Fruit fly (Drosophila melanogaster) whole organism, embryonic: Measurements from ENCODE around the gene Alp5.

Source experiments
- Atf-2 ChIP-seq: fragments of 200-800 bp; sonication (Bioruptor generic); optimal IDR thresholded peaks from 2 replicates; lab custom pipeline; 2016; ENCODE audit warnings: missing biosample characterization, missing genetic modification characterization
- Atf6 ChIP-seq: fragments of 200-800 bp; sonication (Bioruptor generic); IDR thresholded peaks from 2 replicates; pipeline ENCODE4 v1.3.6; 2022; ENCODE audit warnings: missing biosample characterization, missing genetic modification characterization
- BEAF-32 ChIP-seq: fragments of 200-800 bp; sonication (Bioruptor generic); optimal IDR thresholded peaks from 3 replicates; lab custom pipeline; 2017; ENCODE audit warnings: missing biosample characterization, missing genetic modification characterization, mild to moderate bottlenecking, moderate library complexity, missing genetic modification reagents
- CG10959 ChIP-seq: fragments of 200-800 bp; sonication (Bioruptor generic); IDR thresholded peaks from 2 replicates; pipeline ENCODE4 v1.3.6; 2022; ENCODE audit warnings: missing biosample characterization, missing genetic modification characterization
- CG11093 ChIP-seq: fragments of 200-800 bp; sonication (Bioruptor generic); IDR thresholded peaks from 3 replicates; pipeline ENCODE4 v1.3.6; 2022; ENCODE audit warnings: missing biosample characterization, missing genetic modification characterization
- CG11504 ChIP-seq: fragments of 200-800 bp; sonication (Bioruptor generic); optimal IDR thresholded peaks from 3 replicates; lab custom pipeline; 2019; ENCODE audit warnings: missing biosample characterization, mild to moderate bottlenecking, missing genetic modification characterization, moderate library complexity
- CG12299 ChIP-seq: fragments of 200-800 bp; sonication (Bioruptor generic); optimal IDR thresholded peaks from 2 replicates; lab custom pipeline; 2018; ENCODE audit warnings: missing biosample characterization, mild to moderate bottlenecking, missing genetic modification characterization
- CG14014 ChIP-seq: fragments of 200-800 bp; sonication (Bioruptor generic); IDR thresholded peaks from 2 replicates; pipeline ENCODE4 v1.3.6; 2022; ENCODE audit warnings: missing biosample characterization, missing genetic modification characterization
- CG14441 ChIP-seq: fragments of 200-800 bp; sonication (Bioruptor generic); IDR thresholded peaks from 2 replicates; pipeline ENCODE4 v1.3.6; 2022; ENCODE audit warnings: missing biosample characterization, missing genetic modification characterization
- CG15696 ChIP-seq: fragments of 200-800 bp; sonication (Bioruptor generic); optimal IDR thresholded peaks from 2 replicates; lab custom pipeline; 2019; ENCODE audit warnings: missing biosample characterization, mild to moderate bottlenecking, missing genetic modification characterization, moderate library complexity
- CG1603 ChIP-seq: fragments of 200-800 bp; sonication (Bioruptor generic); optimal IDR thresholded peaks from 2 replicates; lab custom pipeline; 2019; ENCODE audit warnings: missing biosample characterization, mild to moderate bottlenecking, missing genetic modification characterization, moderate library complexity
- CG17802 ChIP-seq: fragments of 200-800 bp; sonication (Bioruptor generic); optimal IDR thresholded peaks from 2 replicates; lab custom pipeline; 2018; ENCODE audit warnings: missing biosample characterization, mild to moderate bottlenecking, missing genetic modification characterization, moderate library complexity
- CG1832 ChIP-seq: fragments of 200-800 bp; sonication (Bioruptor generic); optimal IDR thresholded peaks from 2 replicates; lab custom pipeline; 2017; ENCODE audit warnings: missing biosample characterization, mild to moderate bottlenecking, missing genetic modification characterization, inconsistent platforms
- CG2202 ChIP-seq: fragments of 200-800 bp; sonication (Bioruptor generic); optimal IDR thresholded peaks from 2 replicates; lab custom pipeline; 2018; ENCODE audit warnings: missing biosample characterization, mild to moderate bottlenecking, missing genetic modification characterization
- CG2678 ChIP-seq: fragments of 200-800 bp; sonication (Bioruptor generic); optimal IDR thresholded peaks from 3 replicates; lab custom pipeline; 2019; ENCODE audit warnings: missing biosample characterization, mild to moderate bottlenecking, missing genetic modification characterization, moderate library complexity
- CG2889 ChIP-seq: fragments of 200-800 bp; sonication (Bioruptor generic); IDR thresholded peaks from 3 replicates; pipeline ENCODE4 v1.3.6; 2022; ENCODE audit warnings: missing biosample characterization, missing genetic modification characterization
- CG3838 ChIP-seq: fragments of 200-800 bp; sonication (Bioruptor generic); optimal IDR thresholded peaks from 3 replicates; lab custom pipeline; 2016; ENCODE audit warnings: missing biosample characterization, missing genetic modification characterization
- CG4707 ChIP-seq: fragments of 200-800 bp; sonication (Bioruptor generic); optimal IDR thresholded peaks from 2 replicates; lab custom pipeline; 2018; ENCODE audit warnings: missing biosample characterization, mild to moderate bottlenecking, missing genetic modification characterization, moderate library complexity
- CG6689 ChIP-seq: fragments of 200-800 bp; sonication (Bioruptor generic); IDR thresholded peaks from 2 replicates; pipeline ENCODE4 v1.3.6; 2022; ENCODE audit warnings: missing biosample characterization, missing genetic modification characterization
- CG7271 ChIP-seq: fragments of 200-800 bp; sonication (Bioruptor generic); optimal IDR thresholded peaks from 2 replicates; lab custom pipeline; 2018; ENCODE audit warnings: missing biosample characterization, mild to moderate bottlenecking, missing genetic modification characterization, moderate library complexity
- CG7963 ChIP-seq: fragments of 200-800 bp; sonication (Bioruptor generic); IDR thresholded peaks from 3 replicates; pipeline ENCODE4 v1.3.6; 2022; ENCODE audit warnings: missing biosample characterization, missing genetic modification characterization; ENCODE audit not compliant: partially characterized antibody
- CG8089 ChIP-seq: fragments of 200-800 bp; sonication (Bioruptor generic); optimal IDR thresholded peaks from 3 replicates; lab custom pipeline; 2016; ENCODE audit warnings: missing biosample characterization, missing genetic modification characterization
- Camta ChIP-seq: fragments of 200-800 bp; sonication (Bioruptor generic); optimal IDR thresholded peaks from 2 replicates; lab custom pipeline; 2016; ENCODE audit warnings: missing biosample characterization, missing genetic modification characterization
- CoRest ChIP-seq: fragments of 200-800 bp; sonication (Bioruptor generic); optimal IDR thresholded peaks from 3 replicates; lab custom pipeline; 2018; ENCODE audit warnings: missing biosample characterization, mild to moderate bottlenecking, missing genetic modification characterization, moderate library complexity
- Dbx ChIP-seq: fragments of 200-800 bp; sonication (Bioruptor generic); IDR thresholded peaks from 3 replicates; pipeline ENCODE4 v1.3.6; 2022; ENCODE audit warnings: missing biosample characterization, missing genetic modification characterization
- Doc3 ChIP-seq: fragments of 200-800 bp; sonication (Bioruptor generic); IDR thresholded peaks from 3 replicates; pipeline ENCODE4 v1.3.6; 2022; ENCODE audit warnings: missing biosample characterization, missing genetic modification characterization; ENCODE audit not compliant: partially characterized antibody
- Ets65A ChIP-seq: fragments of 200-800 bp; sonication (Bioruptor generic); peaks from one replicate; lab custom pipeline; 2016; ENCODE audit warnings: missing biosample characterization, missing genetic modification characterization
- Fer3 ChIP-seq: fragments of 200-800 bp; sonication (Bioruptor generic); optimal IDR thresholded peaks from 2 replicates; lab custom pipeline; 2018; ENCODE audit warnings: missing biosample characterization, mild to moderate bottlenecking, missing genetic modification characterization, moderate library complexity
- Hand ChIP-seq: fragments of 200-800 bp; sonication (Bioruptor generic); optimal IDR thresholded peaks from 2 replicates; lab custom pipeline; 2017; ENCODE audit warnings: mild to moderate bottlenecking, missing biosample characterization, missing genetic modification reagents, missing genetic modification characterization
- Hmr ChIP-seq: fragments of 200-800 bp; sonication (Bioruptor generic); optimal IDR thresholded peaks from 3 replicates; lab custom pipeline; 2017; ENCODE audit warnings: mild to moderate bottlenecking, missing biosample characterization, missing genetic modification reagents, missing genetic modification characterization
- MBD-R2 ChIP-seq: fragments of 200-800 bp; sonication (Bioruptor generic); IDR thresholded peaks from 2 replicates; pipeline ENCODE4 v1.3.6; 2022; ENCODE audit warnings: missing biosample characterization, missing genetic modification characterization
- Meics ChIP-seq: fragments of 200-800 bp; sonication (Bioruptor generic); optimal IDR thresholded peaks from 2 replicates; lab custom pipeline; 2017; ENCODE audit warnings: missing biosample characterization, mild to moderate bottlenecking, missing genetic modification characterization
- Optix ChIP-seq: fragments of 200-800 bp; sonication (Bioruptor generic); IDR thresholded peaks from 3 replicates; pipeline ENCODE4 v1.3.6; 2022; ENCODE audit warnings: missing biosample characterization, missing genetic modification characterization
- ara ChIP-seq: fragments of 200-800 bp; sonication (Bioruptor generic); IDR thresholded peaks from 2 replicates; pipeline ENCODE4 v1.3.6; 2022; ENCODE audit warnings: missing biosample characterization, missing genetic modification characterization
- bab2 ChIP-seq: fragments of 200-800 bp; sonication (Bioruptor generic); optimal IDR thresholded peaks from 2 replicates; lab custom pipeline; 2016; ENCODE audit warnings: missing biosample characterization, missing genetic modification characterization
- dysf ChIP-seq: fragments of 200-800 bp; sonication (Bioruptor generic); IDR thresholded peaks from 3 replicates; pipeline ENCODE4 v1.3.6; 2022; ENCODE audit warnings: missing biosample characterization, missing genetic modification characterization
- eve ChIP-seq, 2 experiments: fragments of >200 bp; optimal IDR thresholded peaks; 2 replicates each; lab custom pipeline; 2017; ENCODE audit warnings: missing biosample characterization in 2 of 2, missing genetic modification characterization in 2 of 2
- fd64A ChIP-seq: fragments of 200-800 bp; sonication (Bioruptor generic); optimal IDR thresholded peaks from 3 replicates; lab custom pipeline; 2018; ENCODE audit warnings: missing biosample characterization, mild to moderate bottlenecking, missing genetic modification characterization
- inv ChIP-seq: fragments of 200-800 bp; sonication (Bioruptor generic); IDR thresholded peaks from 2 replicates; pipeline ENCODE4 v1.3.6; 2022; ENCODE audit warnings: missing biosample characterization, missing genetic modification characterization; ENCODE audit not compliant: partially characterized antibody
- jigr1 ChIP-seq: fragments of 200-800 bp; sonication (Bioruptor generic); IDR thresholded peaks from 3 replicates; pipeline ENCODE4 v1.3.6; 2022; ENCODE audit warnings: missing biosample characterization, missing genetic modification characterization
- lab ChIP-seq: fragments of 200-800 bp; sonication (Bioruptor generic); optimal IDR thresholded peaks from 3 replicates; lab custom pipeline; 2017; ENCODE audit warnings: missing biosample characterization, missing genetic modification characterization, mild to moderate bottlenecking, moderate library complexity, missing genetic modification reagents
- nau ChIP-seq: fragments of 200-800 bp; sonication (Bioruptor generic); optimal IDR thresholded peaks from 3 replicates; lab custom pipeline; 2017; ENCODE audit warnings: missing biosample characterization, mild to moderate bottlenecking, missing genetic modification characterization, missing genetic modification reagents
- onecut ChIP-seq: fragments of 200-800 bp; sonication (Bioruptor generic); IDR thresholded peaks from 2 replicates; pipeline ENCODE4 v1.3.6; 2022; ENCODE audit warnings: missing biosample characterization, missing genetic modification characterization
- row ChIP-seq: fragments of 200-800 bp; sonication (Bioruptor generic); IDR thresholded peaks from 3 replicates; pipeline ENCODE4 v1.3.6; 2022; ENCODE audit warnings: missing biosample characterization, missing genetic modification characterization
- sens ChIP-seq: fragments of 200-800 bp; sonication (Bioruptor generic); peaks from one replicate; lab custom pipeline; 2016; ENCODE audit warnings: missing biosample characterization, missing genetic modification characterization
- sima ChIP-seq: fragments of 200-800 bp; sonication (Bioruptor generic); optimal IDR thresholded peaks from 2 replicates; lab custom pipeline; 2016; ENCODE audit warnings: missing biosample characterization, missing genetic modification characterization
- sr ChIP-seq: fragments of 200-800 bp; sonication (Bioruptor generic); IDR thresholded peaks from 3 replicates; pipeline ENCODE4 v1.3.6; 2022; ENCODE audit warnings: missing biosample characterization, missing genetic modification characterization
- stc ChIP-seq: fragments of 200-800 bp; sonication (Bioruptor generic); IDR thresholded peaks from 2 replicates; pipeline ENCODE4 v1.3.6; 2022; ENCODE audit warnings: missing biosample characterization, missing genetic modification characterization
- stwl ChIP-seq: fragments of 200-800 bp; sonication (Bioruptor generic); optimal IDR thresholded peaks from 3 replicates; lab custom pipeline; 2018; ENCODE audit warnings: missing biosample characterization, mild to moderate bottlenecking, missing genetic modification characterization, moderate library complexity
- ttk ChIP-seq: fragments of 200-800 bp; sonication (Bioruptor generic); IDR thresholded peaks from 2 replicates; pipeline ENCODE4 v2.1.2; 2022; ENCODE audit warnings: missing biosample characterization, missing genetic modification characterization

Alp5 gene

DNA sequence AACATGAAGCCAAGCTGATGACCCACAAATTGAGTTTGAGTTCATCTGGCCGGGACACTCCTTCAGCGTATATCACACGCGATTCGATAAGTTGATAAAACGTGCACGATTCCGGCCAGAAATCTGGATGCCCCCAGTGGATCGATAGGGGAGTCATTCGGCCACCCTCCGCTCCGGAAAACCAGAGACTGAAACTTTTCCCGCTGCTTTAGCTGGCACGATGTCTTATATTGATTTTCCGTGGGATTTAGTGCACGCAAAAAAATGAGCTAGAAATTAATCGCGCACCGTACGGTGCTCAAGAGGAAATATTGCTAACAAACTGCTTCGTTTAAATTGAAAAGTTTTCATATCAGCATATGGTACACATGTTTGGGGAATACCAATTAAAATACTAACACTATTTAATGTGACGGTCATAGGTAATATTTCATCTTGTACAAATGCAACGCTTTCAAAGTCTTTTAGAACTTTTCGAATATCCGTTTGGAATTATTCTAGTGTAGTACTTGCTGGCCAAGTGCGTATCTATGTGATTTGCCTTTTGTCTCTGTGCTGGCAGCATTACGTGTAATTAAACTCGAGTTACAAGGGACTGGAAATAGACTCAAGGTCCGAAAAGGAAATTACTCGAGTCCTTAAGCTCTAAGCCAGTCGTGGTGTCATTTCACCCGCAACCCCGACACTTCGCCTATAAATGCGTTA lies 50.7 kb downstream of the Alp5 start (continued):
- peak; percentile 45 for TF ChIP-seq CG2678 (tag; lab: Kevin White, UChicago)
- TF ChIP-seq CG11504: peak; percentile 1
- no peak for TF ChIP-seq fd64A (GFP tag; lab: Kevin White, UChicago)
- no peak for TF ChIP-seq ttk (GFP tag; lab: Robert Waterston, UW)
- TF ChIP-seq CG15696 (tag; lab: Kevin White, UChicago): no peak
- 0 out of 3 replicates have a peak, but pooled peaks have one; percentile 24 for TF ChIP-seq CG11093 (GFP tag; lab: Robert Waterston, UW)
- no peak for TF ChIP-seq CG4707 (GFP tag; lab: Kevin White, UChicago)
- TF ChIP-seq CG10959 (GFP tag; lab: Robert Waterston, UW): no peak
- TF ChIP-seq jigr1: no peak
- TF ChIP-seq stc (GFP tag; lab: Robert Waterston, UW): no peak
- peak; percentile 44 for TF ChIP-seq Hand (GFP tag; lab: Kevin White, UChicago)
- peak; percentile 40 for TF ChIP-seq row (GFP tag; lab: Robert Waterston, UW)
- no peak for TF ChIP-seq CG6689 (GFP tag; lab: Robert Waterston, UW)
- TF ChIP-seq CG8089 (GFP tag; lab: Kevin White, UChicago): no peak
- peak; percentile 65 for TF ChIP-seq sens (GFP tag; lab: Kevin White, UChicago)
- no peak for TF ChIP-seq sr (GFP tag; lab: Robert Waterston, UW)
- TF ChIP-seq Meics (GFP tag; lab: Kevin White, UChicago): peak; percentile 1
- no peak for TF ChIP-seq Fer3 (tag; lab: Kevin White, UChicago)
- no peak for TF ChIP-seq CG2889 (GFP tag; lab: Robert Waterston, UW)
- peak; percentile 29; the same call in 1 of the 2 replicates for TF ChIP-seq CG14014 (GFP tag; lab: Robert Waterston, UW)
- TF ChIP-seq CG7963 (GFP tag; lab: Robert Waterston, UW): no peak
- TF ChIP-seq CG3838 (GFP tag; lab: Kevin White, UChicago): no peak
- no peak for TF ChIP-seq Dbx
- peak; percentile 95 for TF ChIP-seq onecut
- peak; percentile 9; the same call in 1 of the 2 replicates for TF ChIP-seq MBD-R2 (GFP tag; lab: Robert Waterston, UW)
- TF ChIP-seq CG12299 (tag; lab: Kevin White, UChicago): no peak
- TF ChIP-seq bab2 (GFP tag; lab: Kevin White, UChicago): no peak
- no peak for TF ChIP-seq CG1832 (GFP tag; lab: Kevin White, UChicago)
- no peak for TF ChIP-seq Atf-2 (GFP tag; lab: Kevin White, UChicago)
- TF ChIP-seq sima (GFP tag; lab: Kevin White, UChicago): no peak
- TF ChIP-seq CG14441 (GFP tag; lab: Robert Waterston, UW): no peak
- peak; percentile 24; the same call in 1 of the 3 replicates for TF ChIP-seq dysf (GFP tag; lab: Robert Waterston, UW)
- peak; percentile 30 for TF ChIP-seq Hmr (GFP tag; lab: Kevin White, UChicago)
- no peak for TF ChIP-seq Optix
- no peak for TF ChIP-seq CG17802 (tag; lab: Kevin White, UChicago)
- TF ChIP-seq lab (GFP tag; lab: Kevin White, UChicago): peak; percentile 63
- TF ChIP-seq eve (GFP tag; optimal IDR thresholded peaks at IDR 0.05; lab: Kevin White, UChicago): peak in 1 of 2 experiments; percentile 68
- TF ChIP-seq CG7271 (tag; lab: Kevin White, UChicago): no peak
- no peak for TF ChIP-seq CG1603 (tag; lab: Kevin White, UChicago)
- peak; percentile 2 for TF ChIP-seq CoRest (tag; lab: Kevin White, UChicago)
- no peak for TF ChIP-seq ara (GFP tag; lab: Robert Waterston, UW)
- TF ChIP-seq Atf6: 0 out of 2 replicates have a peak, but pooled peaks have one; percentile 19
- no peak for TF ChIP-seq stwl (tag; lab: Kevin White, UChicago)
- TF ChIP-seq nau (GFP tag; lab: Kevin White, UChicago): no peak
- TF ChIP-seq BEAF-32 (GFP tag; lab: Kevin White, UChicago): no peak
- TF ChIP-seq CG2202 (tag; lab: Kevin White, UChicago): no peak
- no peak for TF ChIP-seq inv (GFP tag; lab: Robert Waterston, UW)
- peak; percentile 29 for TF ChIP-seq Ets65A (GFP tag; lab: Kevin White, UChicago)
- TF ChIP-seq Doc3 (GFP tag; lab: Robert Waterston, UW): no peak
- no peak for TF ChIP-seq Camta (GFP tag; lab: Kevin White, UChicago)
